Worm (Caenorhabditis elegans) whole organism, young adult: ENCODE results near the gene tebp-2.
A peak's percentile ranks its signal among the peaks of the same experiment; 100 is the strongest.

Source experiments
- B0261.1 ChIP-seq: sonication (generic microtip); optimal IDR thresholded peaks from 2 replicates; lab custom pipeline; 2016; ENCODE audit warnings: mild to moderate bottlenecking, missing genetic modification characterization, moderate library complexity, missing compliant biosample characterization
- B0336.3 ChIP-seq: fragments of 200-800 bp; sonication (Bioruptor generic); IDR thresholded peaks from 2 replicates; pipeline ENCODE4 v1.3.6; 2022; ENCODE audit warnings: missing genetic modification characterization, missing compliant biosample characterization
- D2030.7 ChIP-seq: fragments of 200-800 bp; sonication (Bioruptor generic); IDR thresholded peaks from 2 replicates; pipeline ENCODE4 v1.3.6; 2022; ENCODE audit warnings: missing genetic modification reagents, missing genetic modification characterization, missing compliant biosample characterization
- F10E7.11 ChIP-seq: sonication (generic microtip); optimal IDR thresholded peaks from 2 replicates; lab custom pipeline; 2017; ENCODE audit warnings: mild to moderate bottlenecking, missing genetic modification characterization, moderate library complexity, missing compliant biosample characterization
- F22D6.2 ChIP-seq: sonication (generic microtip); optimal IDR thresholded peaks from 2 replicates; lab custom pipeline; 2016; ENCODE audit warnings: mild to moderate bottlenecking, missing genetic modification characterization, missing compliant biosample characterization
- F33H1.4 ChIP-seq: fragments of 200-800 bp; sonication (Bioruptor generic); IDR thresholded peaks from 2 replicates; pipeline ENCODE4 v1.3.6; 2022; ENCODE audit warnings: missing genetic modification reagents, missing genetic modification characterization, missing compliant biosample characterization
- K11D2.4 ChIP-seq: fragments of 200-800 bp; sonication (Bioruptor generic); IDR thresholded peaks from 2 replicates; pipeline ENCODE4 v1.3.6; 2022; ENCODE audit warnings: missing genetic modification reagents, missing genetic modification characterization, missing compliant biosample characterization
- Y53G8AR.9 ChIP-seq: fragments of 200-800 bp; sonication (Bioruptor generic); conservative IDR thresholded peaks from 2 replicates; pipeline ENCODE4 v1.3.6; 2022; ENCODE audit warnings: missing genetic modification reagents, missing genetic modification characterization, missing compliant biosample characterization
- Y67H2A.10 ChIP-seq: fragments of 200-800 bp; sonication (Bioruptor generic); conservative IDR thresholded peaks from 2 replicates; pipeline ENCODE4 v1.3.6; 2022; ENCODE audit warnings: missing genetic modification reagents, missing genetic modification characterization, missing compliant biosample characterization
- aptf-2 ChIP-seq: fragments of 200-800 bp; sonication (Bioruptor generic); conservative IDR thresholded peaks from 2 replicates; pipeline ENCODE4 v1.3.6; 2022; ENCODE audit warnings: missing genetic modification reagents, missing genetic modification characterization, missing compliant biosample characterization
- atf-7 ChIP-seq: sonication (generic microtip); optimal IDR thresholded peaks from 2 replicates; lab custom pipeline; 2017; ENCODE audit warnings: mild to moderate bottlenecking, missing genetic modification characterization, missing compliant biosample characterization
- attf-3 ChIP-seq: fragments of 200-800 bp; sonication (Bioruptor generic); conservative IDR thresholded peaks from 2 replicates; pipeline ENCODE4 v1.3.6; 2022; ENCODE audit warnings: missing genetic modification reagents, missing genetic modification characterization, missing compliant biosample characterization
- attf-6 ChIP-seq: fragments of 200-800 bp; sonication (Bioruptor generic); IDR thresholded peaks from 2 replicates; pipeline ENCODE4 v1.3.6; 2022; ENCODE audit warnings: missing genetic modification reagents, missing genetic modification characterization, missing compliant biosample characterization
- cebp-1 ChIP-seq, 2 experiments: fragments of 200-800 bp in 1 of 2; sonication (Bioruptor generic) in 1 of 2; sonication (generic microtip) in 1 of 2; IDR thresholded peaks in 1 of 2; optimal IDR thresholded peaks in 1 of 2; 2 replicates each; pipeline versions ENCODE4 v1.3.6 to Lab custom; 2017 to 2022; ENCODE audit warnings: missing compliant biosample characterization in 2 of 2, missing genetic modification characterization in 2 of 2, mild to moderate bottlenecking in 1 of 2, missing genetic modification reagents in 1 of 2, moderate library complexity in 1 of 2
- cebp-2 ChIP-seq: fragments of 200-800 bp; sonication (Bioruptor generic); IDR thresholded peaks from 2 replicates; pipeline ENCODE4 v1.3.6; 2022; ENCODE audit warnings: missing genetic modification characterization, missing compliant biosample characterization
- ceh-100 ChIP-seq: fragments of 200-800 bp; sonication (Bioruptor generic); IDR thresholded peaks from 2 replicates; pipeline ENCODE4 v1.3.6; 2022; ENCODE audit warnings: missing genetic modification reagents, missing genetic modification characterization, missing compliant biosample characterization
- ceh-40 ChIP-seq: fragments of 200-800 bp; sonication (Bioruptor generic); IDR thresholded peaks from 2 replicates; pipeline ENCODE4 v1.3.6; 2022; ENCODE audit warnings: missing genetic modification characterization, missing compliant biosample characterization
- dox-1 ChIP-seq: fragments of 200-800 bp; sonication (Bioruptor generic); IDR thresholded peaks from 2 replicates; pipeline ENCODE4 v1.3.6; 2022; ENCODE audit warnings: missing genetic modification reagents, missing genetic modification characterization, missing compliant biosample characterization
- egl-44 ChIP-seq: fragments of 200-800 bp; sonication (Bioruptor generic); IDR thresholded peaks from 2 replicates; pipeline ENCODE4 v1.3.6; 2022; ENCODE audit warnings: missing genetic modification reagents, missing genetic modification characterization, missing compliant biosample characterization
- ets-4 ChIP-seq: fragments of 200-800 bp; sonication (Bioruptor generic); optimal IDR thresholded peaks from 2 replicates; lab custom pipeline; 2018; ENCODE audit warnings: mild to moderate bottlenecking, missing genetic modification characterization, missing compliant biosample characterization
- fkh-3 ChIP-seq: sonication (generic microtip); optimal IDR thresholded peaks from 2 replicates; lab custom pipeline; 2016; ENCODE audit warnings: mild to moderate bottlenecking, missing genetic modification characterization, missing compliant biosample characterization
- him-1 ChIP-seq: sonication (generic microtip); optimal IDR thresholded peaks from 2 replicates; lab custom pipeline; 2016; ENCODE audit warnings: missing genotype, missing genetic modification reagents, missing genetic modification characterization, missing compliant biosample characterization
- hlh-12 ChIP-seq: sonication (generic microtip); optimal IDR thresholded peaks from 2 replicates; lab custom pipeline; 2016; ENCODE audit warnings: missing genetic modification characterization, missing compliant biosample characterization
- hlh-26 ChIP-seq: fragments of 200-800 bp; sonication (Bioruptor generic); conservative IDR thresholded peaks from 2 replicates; pipeline ENCODE4 v1.3.6; 2022; ENCODE audit warnings: missing genetic modification reagents, missing genetic modification characterization, missing compliant biosample characterization
- hmg-20 ChIP-seq: fragments of 200-800 bp; sonication (Bioruptor generic); IDR thresholded peaks from 2 replicates; pipeline ENCODE4 v1.3.6; 2022; ENCODE audit warnings: missing genetic modification reagents, missing genetic modification characterization, missing compliant biosample characterization
- lin-26 ChIP-seq: fragments of 200-800 bp; sonication (Bioruptor generic); IDR thresholded peaks from 2 replicates; pipeline ENCODE4 v1.3.6; 2022; ENCODE audit warnings: missing genetic modification reagents, missing genetic modification characterization, missing compliant biosample characterization
- lin-40 ChIP-seq: sonication (generic microtip); optimal IDR thresholded peaks from 2 replicates; lab custom pipeline; 2016; ENCODE audit warnings: missing genetic modification characterization, mild to moderate bottlenecking, missing compliant biosample characterization, missing genotype, missing genetic modification reagents
- lin-54 ChIP-seq: fragments of 200-800 bp; sonication (Bioruptor generic); optimal IDR thresholded peaks from 2 replicates; lab custom pipeline; 2018; ENCODE audit warnings: mild to moderate bottlenecking, missing genetic modification characterization, missing compliant biosample characterization
- lir-1 ChIP-seq: fragments of 200-800 bp; sonication (Bioruptor generic); conservative IDR thresholded peaks from 2 replicates; pipeline ENCODE4 v1.3.6; 2022; ENCODE audit warnings: missing genetic modification reagents, missing genetic modification characterization, missing compliant biosample characterization
- lsl-1 ChIP-seq: fragments of 200-800 bp; sonication (Bioruptor generic); optimal IDR thresholded peaks from 2 replicates; lab custom pipeline; 2018; ENCODE audit warnings: mild to moderate bottlenecking, missing genetic modification characterization, moderate library complexity, missing compliant biosample characterization
- lsy-27 ChIP-seq: sonication (generic microtip); optimal IDR thresholded peaks from 2 replicates; lab custom pipeline; 2017; ENCODE audit warnings: missing genetic modification characterization, mild to moderate bottlenecking, missing compliant biosample characterization, antibody characterized with exemption, missing genotype, borderline replicate concordance; ENCODE audit not compliant: insufficient read depth
- mes-4 ChIP-seq: sonication (generic microtip); optimal IDR thresholded peaks from 2 replicates; lab custom pipeline; 2016; ENCODE audit warnings: missing genotype, missing genetic modification characterization, missing compliant biosample characterization
- nfya-2 ChIP-seq: fragments of 200-800 bp; sonication (Bioruptor generic); IDR thresholded peaks from 2 replicates; pipeline ENCODE4 v1.3.6; 2022; ENCODE audit warnings: missing genetic modification reagents, missing genetic modification characterization, missing compliant biosample characterization
- nhr-179 ChIP-seq: sonication (generic microtip); optimal IDR thresholded peaks from 2 replicates; lab custom pipeline; 2016; ENCODE audit warnings: mild to moderate bottlenecking, missing genetic modification characterization, missing compliant biosample characterization
- nhr-80 ChIP-seq: sonication (generic microtip); optimal IDR thresholded peaks from 2 replicates; lab custom pipeline; 2016; ENCODE audit warnings: missing genetic modification characterization, missing compliant biosample characterization
- pha-4 ChIP-seq: fragments of 150-350 bp; sonication (generic microtip); optimal IDR thresholded peaks from 2 replicates; lab custom pipeline; 2014; ENCODE audit warnings: missing biosample characterization, missing genetic modification reagents, missing genetic modification characterization
- rec-8 ChIP-seq, 2 experiments: sonication (generic microtip); optimal IDR thresholded peaks; 2 replicates each; lab custom pipeline; 2016; ENCODE audit warnings: mild to moderate bottlenecking in 2 of 2, missing genetic modification characterization in 2 of 2, missing genetic modification reagents in 2 of 2, missing genotype in 2 of 2, missing biosample characterization in 1 of 2, missing compliant biosample characterization in 1 of 2, moderate library complexity in 1 of 2
- snpc-1.1 ChIP-seq: sonication (generic microtip); optimal IDR thresholded peaks from 2 replicates; lab custom pipeline; 2017; ENCODE audit warnings: missing genetic modification characterization, mild to moderate bottlenecking, missing compliant biosample characterization, antibody characterized with exemption, moderate library complexity, missing genotype, missing genetic modification reagents; ENCODE audit not compliant: insufficient read depth
- snpc-1.3 ChIP-seq: sonication (generic microtip); optimal IDR thresholded peaks from 2 replicates; lab custom pipeline; 2017; ENCODE audit warnings: missing genetic modification characterization, mild to moderate bottlenecking, missing compliant biosample characterization, antibody characterized with exemption, moderate library complexity, missing genotype, missing genetic modification reagents; ENCODE audit not compliant: insufficient read depth
- snpc-3.4 ChIP-seq: sonication (generic microtip); optimal IDR thresholded peaks from 2 replicates; lab custom pipeline; 2017; ENCODE audit warnings: missing genetic modification characterization, mild to moderate bottlenecking, missing compliant biosample characterization, antibody characterized with exemption, moderate library complexity, missing genotype, missing genetic modification reagents
- somi-1 ChIP-seq: fragments of 200-800 bp; sonication (Bioruptor generic); optimal IDR thresholded peaks from 2 replicates; lab custom pipeline; 2018; ENCODE audit warnings: mild to moderate bottlenecking, missing genetic modification characterization, missing compliant biosample characterization
- tbp1 ChIP-seq: fragments of 200-800 bp; sonication (Bioruptor generic); optimal IDR thresholded peaks from 2 replicates; lab custom pipeline; 2018; ENCODE audit warnings: mild to moderate bottlenecking, missing genetic modification characterization, missing compliant biosample characterization
- tbx-9 ChIP-seq: sonication (generic microtip); optimal IDR thresholded peaks from 2 replicates; lab custom pipeline; 2016; ENCODE audit warnings: borderline replicate concordance, missing genetic modification characterization, inconsistent platforms, missing compliant biosample characterization
- unc-62 ChIP-seq: fragments of 150-350 bp; optimal IDR thresholded peaks from 2 replicates; lab custom pipeline; 2014; ENCODE audit warnings: missing biosample characterization, missing genetic modification reagents, missing genetic modification characterization
- xnd-1 ChIP-seq: sonication (generic microtip); optimal IDR thresholded peaks from 2 replicates; lab custom pipeline; 2016; ENCODE audit warnings: missing genotype, missing genetic modification reagents, missing genetic modification characterization, missing compliant biosample characterization
- zim-3 ChIP-seq: sonication (generic microtip); optimal IDR thresholded peaks from 2 replicates; lab custom pipeline; 2017; ENCODE audit warnings: mild to moderate bottlenecking, missing genetic modification characterization, moderate library complexity, missing compliant biosample characterization
- ztf-22 ChIP-seq: fragments of 200-800 bp; sonication (Bioruptor generic); optimal IDR thresholded peaks from 2 replicates; lab custom pipeline; 2018; ENCODE audit warnings: mild to moderate bottlenecking, missing genetic modification characterization, moderate library complexity, missing compliant biosample characterization
- ztf-25 ChIP-seq: fragments of 200-800 bp; sonication (Bioruptor generic); IDR thresholded peaks from 2 replicates; pipeline ENCODE4 v1.3.6; 2022; ENCODE audit warnings: missing genetic modification reagents, missing genetic modification characterization, missing compliant biosample characterization

tebp-2 gene

DNA sequence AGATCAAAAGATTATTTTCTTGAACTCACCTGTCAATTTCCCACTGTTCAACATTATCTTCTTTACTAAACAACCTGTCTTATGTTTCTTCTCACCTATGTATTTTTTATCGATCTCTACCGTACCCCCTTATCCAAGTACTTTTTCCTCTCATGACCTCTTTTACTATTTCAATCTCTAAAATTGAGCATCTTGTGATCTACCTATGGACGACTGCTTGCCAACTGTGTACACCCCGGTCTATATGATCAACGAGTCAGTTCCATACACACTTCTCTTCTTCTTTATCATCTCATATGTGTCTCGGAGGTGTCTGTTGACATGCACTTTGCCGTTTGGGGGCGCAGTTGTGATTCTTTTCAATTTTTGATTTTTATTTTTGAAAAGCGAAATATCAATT lies 48.7 kb downstream of the tebp-2 start (continued):
- TF ChIP-seq nhr-179 (tag; lab: Kevin White, UChicago) (no peak), snpc-1.3 (no peak), tbp1 (peak; percentile 18), zim-3 (tag; lab: Kevin White, UChicago) (no peak), K11D2.4 (GFP tag; lab: Robert Waterston, UW) (no peak), nfya-2 (no peak), atf-7 (tag; lab: Kevin White, UChicago) (no peak), F22D6.2 (tag; lab: Kevin White, UChicago) (no peak), ceh-40 (GFP tag; lab: Robert Waterston, UW) (no peak), lsy-27 (tag; lab: Kevin White, UChicago) (no peak), unc-62 (GFP tag; lab: Kevin White, UChicago) (no peak), B0261.1 (tag; lab: Kevin White, UChicago) (no peak), ceh-100 (GFP tag; lab: Robert Waterston, UW) (no peak), snpc-1.1 (no peak), pha-4 (tag; lab: Kevin White, UChicago) (peak; percentile 9), cebp-1 (GFP tag; IDR thresholded peaks at IDR 0.05; lab: Robert Waterston, UW) (no peak), cebp-1 (tag; optimal IDR thresholded peaks at IDR 0.05; lab: Kevin White, UChicago) (peak; percentile 62), lin-40 (tag; lab: Kevin White, UChicago) (peak; percentile 2), F10E7.11 (tag; lab: Kevin White, UChicago) (no peak), snpc-3.4 (tag; lab: Kevin White, UChicago) (no peak), attf-6 (GFP tag; lab: Robert Waterston, UW) (no peak), hlh-12 (tag; lab: Kevin White, UChicago) (no peak), Y53G8AR.9 (GFP tag; lab: Robert Waterston, UW) (no peak), him-1 (tag; lab: Kevin White, UChicago) (no peak), aptf-2 (GFP tag; lab: Robert Waterston, UW) (no peak), D2030.7 (GFP tag; lab: Robert Waterston, UW) (no peak), attf-3 (GFP tag; lab: Robert Waterston, UW) (no peak), hmg-20 (GFP tag; lab: Robert Waterston, UW) (no peak), ztf-22 (GFP tag; lab: Kevin White, UChicago) (peak; percentile 31), nhr-80 (tag; lab: Kevin White, UChicago) (peak; percentile 91), egl-44 (GFP tag; lab: Robert Waterston, UW) (no peak), tbx-9 (tag; lab: Kevin White, UChicago) (no peak), fkh-3 (no peak), lin-54 (GFP tag; lab: Kevin White, UChicago) (no peak), lin-26 (GFP tag; lab: Robert Waterston, UW) (no peak), ets-4 (GFP tag; lab: Kevin White, UChicago) (peak; percentile 6), F33H1.4 (GFP tag; lab: Robert Waterston, UW) (no peak), cebp-2 (GFP tag; lab: Robert Waterston, UW) (no peak), Y67H2A.10 (GFP tag; lab: Robert Waterston, UW) (no peak), hlh-26 (no peak), B0336.3 (GFP tag; lab: Robert Waterston, UW) (0 out of 2 replicates have a peak, but pooled peaks have one; percentile 26), lsl-1 (GFP tag; lab: Kevin White, UChicago) (no peak), somi-1 (GFP tag; lab: Kevin White, UChicago) (no peak), xnd-1 (tag; lab: Kevin White, UChicago) (no peak), mes-4 (tag; lab: Kevin White, UChicago) (no peak), dox-1 (GFP tag; lab: Robert Waterston, UW) (peak; percentile 67), lir-1 (GFP tag; lab: Robert Waterston, UW) (no peak), ztf-25 (GFP tag; lab: Robert Waterston, UW) (no peak), rec-8 (tag; optimal IDR thresholded peaks at IDR 0.05; lab: Kevin White, UChicago) (no peak)
